Fruit fly (Drosophila melanogaster) whole organism, prepupa: ENCODE measurements around the gene Mical.

Source experiments
- Blimp-1 ChIP-seq: fragments of 200-800 bp; sonication (Bioruptor generic); optimal IDR thresholded peaks from 3 replicates; lab custom pipeline; 2017; ENCODE audit warnings: missing biosample characterization, missing genetic modification characterization, mild to moderate bottlenecking, moderate library complexity, missing genetic modification reagents
- CG10669 ChIP-seq: fragments of 200-800 bp; sonication (Bioruptor generic); optimal IDR thresholded peaks from 3 replicates; lab custom pipeline; 2018; ENCODE audit warnings: missing biosample characterization, mild to moderate bottlenecking, missing genetic modification characterization, moderate library complexity
- CG11294 ChIP-seq: fragments of 200-800 bp; sonication (Bioruptor generic); IDR thresholded peaks from 2 replicates; pipeline ENCODE4 v1.3.6; 2022; ENCODE audit warnings: missing biosample characterization, missing genetic modification characterization
- CG11762 ChIP-seq: fragments of 200-800 bp; sonication (Bioruptor generic); optimal IDR thresholded peaks from 3 replicates; lab custom pipeline; 2016; ENCODE audit warnings: missing biosample characterization, missing genetic modification characterization; ENCODE audit not compliant: insufficient read depth
- CG11902 ChIP-seq: fragments of 200-800 bp; sonication (Bioruptor generic); optimal IDR thresholded peaks from 3 replicates; lab custom pipeline; 2016; ENCODE audit warnings: missing biosample characterization, missing genetic modification characterization
- CG15336 ChIP-seq: fragments of 200-800 bp; sonication (Bioruptor generic); IDR thresholded peaks from 2 replicates; pipeline ENCODE4 v1.3.6; 2022; ENCODE audit warnings: missing biosample characterization, missing genetic modification characterization
- CG3032 ChIP-seq: fragments of 200-800 bp; optimal IDR thresholded peaks from 2 replicates; lab custom pipeline; 2019; ENCODE audit warnings: missing biosample characterization, mild to moderate bottlenecking, missing genetic modification characterization, moderate library complexity
- CG31627 ChIP-seq: fragments of 200-800 bp; sonication (Bioruptor generic); optimal IDR thresholded peaks from 3 replicates; lab custom pipeline; 2016; ENCODE audit warnings: missing biosample characterization, missing genetic modification characterization
- CG32006 ChIP-seq: fragments of 200-800 bp; sonication (Bioruptor generic); optimal IDR thresholded peaks from 3 replicates; lab custom pipeline; 2017; ENCODE audit warnings: missing biosample characterization, mild to moderate bottlenecking, missing genetic modification characterization
- CG34406 ChIP-seq: fragments of 200-800 bp; sonication (Bioruptor generic); optimal IDR thresholded peaks from 3 replicates; lab custom pipeline; 2016; ENCODE audit warnings: missing biosample characterization, missing genetic modification characterization
- CG6854 ChIP-seq: fragments of 200-800 bp; sonication (Bioruptor generic); optimal IDR thresholded peaks from 2 replicates; lab custom pipeline; 2017; ENCODE audit warnings: missing biosample characterization, mild to moderate bottlenecking, missing genetic modification characterization
- CG9139 ChIP-seq: fragments of 200-800 bp; sonication (Bioruptor generic); optimal IDR thresholded peaks from 3 replicates; lab custom pipeline; 2017; ENCODE audit warnings: missing biosample characterization, mild to moderate bottlenecking, missing genetic modification characterization
- Eip78C ChIP-seq: fragments of 200-800 bp; sonication (Bioruptor generic); peaks from one replicate; lab custom pipeline; 2016; ENCODE audit warnings: missing biosample characterization, missing genetic modification characterization
- Eip93F ChIP-seq: fragments of 200-800 bp; sonication (Bioruptor generic); optimal IDR thresholded peaks from 2 replicates; lab custom pipeline; 2016; ENCODE audit warnings: missing biosample characterization, mild to moderate bottlenecking, missing genetic modification characterization
- Ets21C ChIP-seq: fragments of 200-800 bp; sonication (Bioruptor generic); optimal IDR thresholded peaks from 3 replicates; lab custom pipeline; 2016; ENCODE audit warnings: missing biosample characterization, missing genetic modification characterization
- Gug ChIP-seq: fragments of 200-800 bp; sonication (Bioruptor generic); IDR thresholded peaks from 2 replicates; pipeline ENCODE4 v1.3.6; 2022; ENCODE audit warnings: missing biosample characterization, missing genetic modification characterization
- Hr38 ChIP-seq: sonication (Bioruptor generic); optimal IDR thresholded peaks from 2 replicates; lab custom pipeline; 2016; ENCODE audit warnings: missing biosample characterization, missing genetic modification characterization
- Hr39 ChIP-seq: fragments of 200-800 bp; sonication (Bioruptor generic); optimal IDR thresholded peaks from 2 replicates; lab custom pipeline; 2016; ENCODE audit warnings: missing biosample characterization, missing genetic modification characterization
- Lpt ChIP-seq: fragments of 200-800 bp; sonication (Bioruptor generic); optimal IDR thresholded peaks from 3 replicates; lab custom pipeline; 2016; ENCODE audit warnings: missing biosample characterization, missing genetic modification characterization
- Met ChIP-seq: fragments of 200-800 bp; sonication (Bioruptor generic); optimal IDR thresholded peaks from 3 replicates; lab custom pipeline; 2016; ENCODE audit warnings: missing biosample characterization, missing genetic modification characterization
- OdsH ChIP-seq: fragments of 200-800 bp; sonication (Bioruptor generic); optimal IDR thresholded peaks from 3 replicates; lab custom pipeline; 2016; ENCODE audit warnings: missing biosample characterization, missing genetic modification characterization
- Smox ChIP-seq: fragments of 200-800 bp; sonication (Bioruptor generic); optimal IDR thresholded peaks from 3 replicates; lab custom pipeline; 2016; ENCODE audit warnings: missing biosample characterization, missing genetic modification characterization
- Sox102F ChIP-seq: fragments of 200-800 bp; sonication (Bioruptor generic); optimal IDR thresholded peaks from 2 replicates; lab custom pipeline; 2016; ENCODE audit warnings: missing biosample characterization, mild to moderate bottlenecking, missing genetic modification characterization
- Sox14 ChIP-seq: fragments of 200-800 bp; sonication (Bioruptor generic); optimal IDR thresholded peaks from 3 replicates; lab custom pipeline; 2016; ENCODE audit warnings: missing biosample characterization, missing genetic modification characterization
- Sox15 ChIP-seq: fragments of 200-800 bp; sonication (Bioruptor generic); optimal IDR thresholded peaks from 3 replicates; lab custom pipeline; 2016; ENCODE audit warnings: missing biosample characterization, missing genetic modification characterization
- acj6 ChIP-seq: fragments of 200-800 bp; sonication (Bioruptor generic); optimal IDR thresholded peaks from 3 replicates; lab custom pipeline; 2016; ENCODE audit warnings: missing biosample characterization, missing genetic modification characterization
- cyc ChIP-seq: fragments of 200-800 bp; sonication (Bioruptor generic); optimal IDR thresholded peaks from 3 replicates; lab custom pipeline; 2016; ENCODE audit warnings: missing biosample characterization, missing genetic modification characterization
- dac ChIP-seq: fragments of 200-800 bp; sonication (Bioruptor generic); optimal IDR thresholded peaks from 2 replicates; lab custom pipeline; 2017; ENCODE audit warnings: missing biosample characterization, mild to moderate bottlenecking, missing genetic modification characterization
- dsx ChIP-seq: fragments of 200-800 bp; optimal IDR thresholded peaks from 3 replicates; lab custom pipeline; 2019; ENCODE audit warnings: missing biosample characterization, mild to moderate bottlenecking, missing genetic modification characterization, moderate library complexity; ENCODE audit not compliant: poor library complexity, severe bottlenecking
- esn ChIP-seq: fragments of 200-800 bp; sonication (Bioruptor generic); optimal IDR thresholded peaks from 2 replicates; lab custom pipeline; 2016; ENCODE audit warnings: missing biosample characterization, mild to moderate bottlenecking, missing genetic modification characterization, moderate library complexity
- fd59A ChIP-seq: fragments of 200-800 bp; sonication (Bioruptor generic); optimal IDR thresholded peaks from 2 replicates; lab custom pipeline; 2017; ENCODE audit warnings: missing biosample characterization, mild to moderate bottlenecking, missing genetic modification characterization, missing genetic modification reagents
- fd85E ChIP-seq: fragments of 200-800 bp; sonication (Bioruptor generic); optimal IDR thresholded peaks from 3 replicates; lab custom pipeline; 2016; ENCODE audit warnings: missing biosample characterization, missing genetic modification characterization
- fkh ChIP-seq: fragments of 200-800 bp; sonication (Bioruptor generic); optimal IDR thresholded peaks from 3 replicates; lab custom pipeline; 2017; ENCODE audit warnings: missing biosample characterization, mild to moderate bottlenecking, missing genetic modification characterization, moderate library complexity
- salr ChIP-seq, 2 experiments: fragments of 200-800 bp; sonication (Bioruptor generic); optimal IDR thresholded peaks; 3 replicates each; lab custom pipeline; 2016 to 2018; ENCODE audit warnings: missing biosample characterization in 2 of 2, missing genetic modification characterization in 2 of 2, mild to moderate bottlenecking in 1 of 2
- ss ChIP-seq, 2 experiments: fragments of 200-800 bp; sonication (Bioruptor generic); optimal IDR thresholded peaks; 2 replicates in 1 of 2; 3 replicates in 1 of 2; lab custom pipeline; 2017 to 2018; ENCODE audit warnings: mild to moderate bottlenecking in 2 of 2, missing biosample characterization in 2 of 2, missing genetic modification characterization in 2 of 2, moderate library complexity in 1 of 2
- topi ChIP-seq: fragments of 200-800 bp; sonication (Bioruptor generic); optimal IDR thresholded peaks from 3 replicates; lab custom pipeline; 2016; ENCODE audit warnings: missing biosample characterization, missing genetic modification characterization
- vri ChIP-seq: fragments of 200-800 bp; sonication (Bioruptor generic); optimal IDR thresholded peaks from 3 replicates; lab custom pipeline; 2016; ENCODE audit warnings: missing biosample characterization, mild to moderate bottlenecking, missing genetic modification characterization

The Mical gene

dm6 chr3R:10055004-10055403 lies 12.3 kb upstream of the Mical start:
- peak; percentile 53 for TF ChIP-seq vri (GFP tag; lab: Kevin White, UChicago)
- no peak for TF ChIP-seq CG11902 (GFP tag; lab: Kevin White, UChicago)
- TF ChIP-seq topi (GFP tag; lab: Kevin White, UChicago) = no peak
- TF ChIP-seq, all 60 proteins: peak for 1

dm6 chr3R:10054278-10054975 lies 11.7 kb upstream of the Mical start:
- TF ChIP-seq fkh (GFP tag; lab: Kevin White, UChicago) (peak; percentile 46), Sox15 (GFP tag; lab: Kevin White, UChicago) (no peak), CG10669 (GFP tag; lab: Kevin White, UChicago) (no peak), Sox102F (GFP tag; lab: Kevin White, UChicago) (no peak), CG11294 (GFP tag; lab: Robert Waterston, UW) (no peak), Smox (GFP tag; lab: Kevin White, UChicago) (no peak), Eip93F (peak; percentile 79), CG3032 (tag; lab: Kevin White, UChicago) (no peak), Hr39 (GFP tag; lab: Kevin White, UChicago) (peak; percentile 15), Sox14 (GFP tag; lab: Kevin White, UChicago) (no peak), dac (GFP tag; lab: Kevin White, UChicago) (no peak), fd59A (GFP tag; lab: Kevin White, UChicago) (no peak), salr (GFP tag; optimal IDR thresholded peaks at IDR 0.05; lab: Kevin White, UChicago) (no peak), CG11762 (no peak), Met (GFP tag; lab: Kevin White, UChicago) (peak; percentile 29), esn (GFP tag; lab: Kevin White, UChicago) (no peak), Eip78C (GFP tag; lab: Kevin White, UChicago) (peak; percentile 12), vri (GFP tag; lab: Kevin White, UChicago) (peak; percentile 87), fd85E (GFP tag; lab: Kevin White, UChicago) (no peak), CG9139 (GFP tag; lab: Kevin White, UChicago) (no peak), Lpt (GFP tag; lab: Kevin White, UChicago) (no peak), CG15336 (GFP tag; lab: Robert Waterston, UW) (no peak), cyc (GFP tag; lab: Kevin White, UChicago) (no peak)

dm6 chr3R:10053559-10053958 lies 10.9 kb upstream of the Mical start:
- TF ChIP-seq CG31627 (GFP tag; lab: Kevin White, UChicago) = no peak

- TF ChIP-seq vri (GFP tag; lab: Kevin White, UChicago) = peak; percentile 61
- TF ChIP-seq fkh (GFP tag; lab: Kevin White, UChicago) = peak; percentile 85
- peak; percentile 0 for TF ChIP-seq Eip78C (GFP tag; lab: Kevin White, UChicago)
- no peak for TF ChIP-seq CG34406 (GFP tag; lab: Kevin White, UChicago)
Measured at dm6 chr3R:10052695-10053382, 10.1 kb upstream of the Mical start, which contains the start of the genes Fancl and Npc2e. Gene Fancl (minus strand): TSS chr3R:10052869. Gene Npc2e (plus strand): TSS chr3R:10053332.

- no peak for TF ChIP-seq Smox (GFP tag; lab: Kevin White, UChicago)
- TF ChIP-seq Hr39 (GFP tag; lab: Kevin White, UChicago) = peak; percentile 41
- no peak for TF ChIP-seq Lpt (GFP tag; lab: Kevin White, UChicago)
- TF ChIP-seq Blimp-1 (GFP tag; lab: Kevin White, UChicago) = no peak
- TF ChIP-seq esn (GFP tag; lab: Kevin White, UChicago) = peak; percentile 49
- TF ChIP-seq Sox102F (GFP tag; lab: Kevin White, UChicago) = no peak
- no peak for TF ChIP-seq dac (GFP tag; lab: Kevin White, UChicago)
- peak; percentile 43 for TF ChIP-seq acj6 (GFP tag; lab: Kevin White, UChicago)
- no peak for TF ChIP-seq Gug (GFP tag; lab: Robert Waterston, UW)
- TF ChIP-seq fkh (GFP tag; lab: Kevin White, UChicago) = peak; percentile 24
- no peak for TF ChIP-seq CG11902 (GFP tag; lab: Kevin White, UChicago)
- TF ChIP-seq CG34406 (GFP tag; lab: Kevin White, UChicago) = peak; percentile 33
- no peak for TF ChIP-seq Hr38 (GFP tag; lab: Kevin White, UChicago)
- TF ChIP-seq Ets21C = no peak
- TF ChIP-seq vri (GFP tag; lab: Kevin White, UChicago) = no peak
- TF ChIP-seq fd85E (GFP tag; lab: Kevin White, UChicago) = no peak
- no peak for TF ChIP-seq CG32006 (GFP tag; lab: Kevin White, UChicago)
- TF ChIP-seq ss (GFP tag; optimal IDR thresholded peaks at IDR 0.05; lab: Kevin White, UChicago) = no peak
- no peak for TF ChIP-seq Eip93F
- TF ChIP-seq OdsH = no peak
- no peak for TF ChIP-seq CG6854 (GFP tag; lab: Kevin White, UChicago)
- TF ChIP-seq dsx (GFP tag; lab: Kevin White, UChicago) = peak; percentile 21
Measured at dm6 chr3R:10048842-10049527, 6.3 kb upstream of the Mical start, which contains the start of gene ohgt. Gene ohgt (plus strand): TSS chr3R:10049199.
